Worm (Caenorhabditis elegans) whole organism, early embryonic: ENCODE data around the gene C08H9.18.

Experiments
- F13C5.2 ChIP-seq: sonication (generic microtip); optimal IDR thresholded peaks from 2 replicates; lab custom pipeline; 2017; ENCODE audit warnings: mild to moderate bottlenecking, missing genetic modification characterization, inconsistent platforms, missing compliant biosample characterization
- ama-1 ChIP-seq: fragments of 150-350 bp; optimal IDR thresholded peaks from 2 replicates; lab custom pipeline; 2014
- hmbx-1 ChIP-seq: sonication (generic microtip); optimal IDR thresholded peaks from 2 replicates; lab custom pipeline; 2016; ENCODE audit warnings: mild to moderate bottlenecking, missing genetic modification characterization, missing compliant biosample characterization
- sea-1 ChIP-seq: fragments of 200-800 bp; sonication (Bioruptor generic); conservative IDR thresholded peaks from 2 replicates; pipeline ENCODE4 v1.3.6; 2022; ENCODE audit warnings: missing genetic modification characterization, missing compliant biosample characterization

ce11 chrII:9880826-9881225, 18.8 kb upstream of the C08H9.18 start, which contains the start of gene C08H9.15:
- TF ChIP-seq sea-1 (GFP tag; lab: Robert Waterston, UW) (no peak), hmbx-1 (tag; lab: Kevin White, UChicago) (no peak), ama-1 (lab: Kevin White, UChicago) (no peak), F13C5.2 (tag; lab: Kevin White, UChicago) (no peak)
